Fruit fly (Drosophila melanogaster) S2 (cell line): ENCODE results near the gene noc.

Experiments used
- CG8478 ChIP-seq: fragments of >200 bp; optimal IDR thresholded peaks from 2 replicates; lab custom pipeline; 2018
- CTCF ChIP-seq, 2 experiments: fragments of >200 bp; optimal IDR thresholded peaks; 2 replicates each; lab custom pipeline; 2018

DNA sequence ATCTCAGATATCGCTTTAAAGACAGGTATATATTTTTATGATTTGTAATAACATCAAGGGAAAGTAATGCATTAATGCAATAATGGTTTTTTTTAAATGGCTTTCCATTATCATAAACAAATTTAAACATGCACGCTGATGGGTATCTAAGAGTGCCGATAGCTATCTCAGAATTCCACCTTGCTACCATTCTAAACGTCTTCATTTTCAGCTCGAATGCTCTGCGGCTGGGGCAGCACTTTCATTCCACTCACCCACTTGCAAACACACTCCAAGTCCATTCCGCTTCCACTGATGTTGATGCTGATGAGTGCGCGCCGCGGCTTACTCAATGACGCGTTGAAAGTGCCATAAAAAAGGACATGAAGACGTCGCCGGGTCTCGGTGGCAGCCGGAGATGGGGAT, 6.8 kb upstream of the noc start:
- TF ChIP-seq CG8478 (lab: Kevin White, UChicago) (no peak), CTCF (optimal IDR thresholded peaks at IDR 0.05; lab: Kevin White, UChicago) (no peak)
